Fruit fly (Drosophila melanogaster): ENCODE results near the gene 4E-T.
A peak's percentile ranks its signal among the peaks of the same experiment; 100 is the strongest.

Gene 4E-T

dm6 chr4:979634-980474 lies 21.7 kb upstream of the 4E-T start (continued):
- TF ChIP-seq sug (tag; optimal IDR thresholded peaks at IDR 0.05): peak; percentile 3
- TF ChIP-seq Dp (GFP tag; optimal IDR thresholded peaks at IDR 0.05): peak; percentile 29
- peak; percentile 3 for TF ChIP-seq nau (GFP tag; optimal IDR thresholded peaks at IDR 0.05)
- no peak for TF ChIP-seq CG15514 (GFP tag; optimal IDR thresholded peaks at IDR 0.05)
- TF ChIP-seq Ets97D (GFP tag; optimal IDR thresholded peaks at IDR 0.05): peak; percentile 60
- no peak for TF ChIP-seq NfI (GFP tag; optimal IDR thresholded peaks at IDR 0.05)
- no peak for TF ChIP-seq Blimp-1 (GFP tag; optimal IDR thresholded peaks at IDR 0.05)
- peak; percentile 31 for TF ChIP-seq Xbp1 (GFP tag; optimal IDR thresholded peaks at IDR 0.05)
- TF ChIP-seq vvl (GFP tag; IDR thresholded peaks at IDR 0.05): no peak
- TF ChIP-seq repo (GFP tag; optimal IDR thresholded peaks at IDR 0.05): no peak
- no peak for TF ChIP-seq CG7987 (GFP tag; optimal IDR thresholded peaks at IDR 0.05)
- TF ChIP-seq pb (GFP tag; optimal IDR thresholded peaks at IDR 0.05): no peak
- TF ChIP-seq CG7839 (tag; optimal IDR thresholded peaks at IDR 0.05): no peak
- peak; percentile 73 for TF ChIP-seq D19A (tag; optimal IDR thresholded peaks at IDR 0.05)
- TF ChIP-seq sens (GFP tag): peak; percentile 79
- TF ChIP-seq CG11504 (tag; optimal IDR thresholded peaks at IDR 0.05): no peak
- TF ChIP-seq CG10565 (GFP tag; optimal IDR thresholded peaks at IDR 0.05): no peak
- no peak for TF ChIP-seq CG15269 (tag; optimal IDR thresholded peaks at IDR 0.05)
- peak; percentile 98 for TF ChIP-seq pita (GFP tag; optimal IDR thresholded peaks at IDR 0.05)
- TF ChIP-seq CG18764 (GFP tag; optimal IDR thresholded peaks at IDR 0.05): no peak
- no peak for TF ChIP-seq ranshi (GFP tag; IDR thresholded peaks at IDR 0.05)
- no peak for TF ChIP-seq CG11456 (GFP tag; IDR thresholded peaks at IDR 0.05)
- TF ChIP-seq lilli (GFP tag; optimal IDR thresholded peaks at IDR 0.05): peak; percentile 1
- TF ChIP-seq hth (optimal IDR thresholded peaks at IDR 0.05): no peak
- TF ChIP-seq CG12391 (tag; optimal IDR thresholded peaks at IDR 0.05): peak; percentile 52
- TF ChIP-seq odd (GFP tag; optimal IDR thresholded peaks at IDR 0.05): no peak
- peak; percentile 15 for TF ChIP-seq CG15073 (GFP tag; optimal IDR thresholded peaks at IDR 0.05)
- TF ChIP-seq pho (GFP tag; optimal IDR thresholded peaks at IDR 0.05): peak; percentile 36
- TF ChIP-seq hkb (optimal IDR thresholded peaks at IDR 0.05): peak; percentile 14
- no peak for TF ChIP-seq hkb (GFP tag; IDR thresholded peaks at IDR 0.05)
- TF ChIP-seq ftz-f1 (GFP tag; optimal IDR thresholded peaks at IDR 0.05): peak; percentile 34
- no peak for TF ChIP-seq Meics (GFP tag; optimal IDR thresholded peaks at IDR 0.05)
- TF ChIP-seq Bgb (GFP tag; IDR thresholded peaks at IDR 0.05; ENCODE audit: partially characterized antibody): peak; percentile 87
- peak; percentile 99 for TF ChIP-seq Lhr (GFP tag; optimal IDR thresholded peaks at IDR 0.05)
- TF ChIP-seq Dad (GFP tag; optimal IDR thresholded peaks at IDR 0.05): no peak
- TF ChIP-seq CTCF (GFP tag; optimal IDR thresholded peaks at IDR 0.05): peak; percentile 88
- TF ChIP-seq Nf-YB (GFP tag; optimal IDR thresholded peaks at IDR 0.05): peak; percentile 57
- peak; percentile 27 for TF ChIP-seq bigmax (GFP tag; optimal IDR thresholded peaks at IDR 0.05)
- TF ChIP-seq CG6791 (GFP tag; IDR thresholded peaks at IDR 0.05; ENCODE audit: partially characterized antibody): peak; percentile 89
- TF ChIP-seq dmrt11E (tag; optimal IDR thresholded peaks at IDR 0.05): peak; percentile 45
- no peak for TF ChIP-seq dysf (GFP tag; IDR thresholded peaks at IDR 0.05)
- no peak for TF ChIP-seq tgo (GFP tag; IDR thresholded peaks at IDR 0.05)
- TF ChIP-seq Hr39 (optimal IDR thresholded peaks at IDR 0.05): no peak
- no peak for TF ChIP-seq ind (GFP tag; optimal IDR thresholded peaks at IDR 0.05)
- peak; percentile 41 for TF ChIP-seq Sry-δ (GFP tag; optimal IDR thresholded peaks at IDR 0.05)
- TF ChIP-seq CG4424 (GFP tag; optimal IDR thresholded peaks at IDR 0.05): peak; percentile 33
- TF ChIP-seq Hmr (GFP tag; optimal IDR thresholded peaks at IDR 0.05): peak; percentile 92
- TF ChIP-seq CG14860 (GFP tag; IDR thresholded peaks at IDR 0.05; ENCODE audit: partially characterized antibody): peak; percentile 89
- TF ChIP-seq lov (optimal IDR thresholded peaks at IDR 0.05): no peak
- no peak; the same call in 2 of the 3 replicates for TF ChIP-seq lov (GFP tag; IDR thresholded peaks at IDR 0.05)
- no peak for TF ChIP-seq Mes4 (GFP tag; optimal IDR thresholded peaks at IDR 0.05)
